Fruit fly (Drosophila melanogaster) whole organism, prepupa: ENCODE results near the gene Ser6.

ENCODE experiments used
- CG10631 ChIP-seq: fragments of 200-800 bp; sonication (Bioruptor generic); optimal IDR thresholded peaks from 2 replicates; lab custom pipeline; 2016; ENCODE audit warnings: missing biosample characterization, missing genetic modification characterization
- CG10669 ChIP-seq: fragments of 200-800 bp; sonication (Bioruptor generic); optimal IDR thresholded peaks from 3 replicates; lab custom pipeline; 2018; ENCODE audit warnings: missing biosample characterization, mild to moderate bottlenecking, missing genetic modification characterization, moderate library complexity
- CG11762 ChIP-seq: fragments of 200-800 bp; sonication (Bioruptor generic); optimal IDR thresholded peaks from 3 replicates; lab custom pipeline; 2016; ENCODE audit warnings: missing biosample characterization, missing genetic modification characterization; ENCODE audit not compliant: insufficient read depth
- CG11902 ChIP-seq: fragments of 200-800 bp; sonication (Bioruptor generic); optimal IDR thresholded peaks from 3 replicates; lab custom pipeline; 2016; ENCODE audit warnings: missing biosample characterization, missing genetic modification characterization
- CG15336 ChIP-seq: fragments of 200-800 bp; sonication (Bioruptor generic); IDR thresholded peaks from 2 replicates; pipeline ENCODE4 v1.3.6; 2022; ENCODE audit warnings: missing biosample characterization, missing genetic modification characterization
- CG1621 ChIP-seq: fragments of 200-800 bp; sonication (Bioruptor generic); optimal IDR thresholded peaks from 3 replicates; lab custom pipeline; 2018; ENCODE audit warnings: missing biosample characterization, mild to moderate bottlenecking, missing genetic modification characterization
- CG16779 ChIP-seq: fragments of 200-800 bp; sonication (Bioruptor generic); optimal IDR thresholded peaks from 3 replicates; lab custom pipeline; 2017; ENCODE audit warnings: missing biosample characterization, mild to moderate bottlenecking, missing genetic modification characterization
- CG31627 ChIP-seq: fragments of 200-800 bp; sonication (Bioruptor generic); optimal IDR thresholded peaks from 3 replicates; lab custom pipeline; 2016; ENCODE audit warnings: missing biosample characterization, missing genetic modification characterization
- CG32006 ChIP-seq: fragments of 200-800 bp; sonication (Bioruptor generic); optimal IDR thresholded peaks from 3 replicates; lab custom pipeline; 2017; ENCODE audit warnings: missing biosample characterization, mild to moderate bottlenecking, missing genetic modification characterization
- CG34406 ChIP-seq: fragments of 200-800 bp; sonication (Bioruptor generic); optimal IDR thresholded peaks from 3 replicates; lab custom pipeline; 2016; ENCODE audit warnings: missing biosample characterization, missing genetic modification characterization
- CG3919 ChIP-seq: fragments of 200-800 bp; sonication (Bioruptor generic); optimal IDR thresholded peaks from 3 replicates; lab custom pipeline; 2016; ENCODE audit warnings: missing biosample characterization, missing genetic modification characterization
- CG4318 ChIP-seq: fragments of 200-800 bp; sonication (Bioruptor generic); optimal IDR thresholded peaks from 3 replicates; lab custom pipeline; 2017; ENCODE audit warnings: missing biosample characterization, mild to moderate bottlenecking, missing genetic modification characterization
- CG6276 ChIP-seq: fragments of 200-800 bp; sonication (Bioruptor generic); optimal IDR thresholded peaks from 2 replicates; lab custom pipeline; 2017; ENCODE audit warnings: missing biosample characterization, mild to moderate bottlenecking, missing genetic modification characterization
- CG6792 ChIP-seq: fragments of 200-800 bp; sonication (Bioruptor generic); optimal IDR thresholded peaks from 3 replicates; lab custom pipeline; 2016; ENCODE audit warnings: missing biosample characterization, missing genetic modification characterization
- CG6808 ChIP-seq: fragments of 200-800 bp; sonication (Bioruptor generic); optimal IDR thresholded peaks from 3 replicates; lab custom pipeline; 2017; ENCODE audit warnings: missing biosample characterization, missing genetic modification characterization, mild to moderate bottlenecking, moderate library complexity, missing genetic modification reagents
- CG7368 ChIP-seq: fragments of 200-800 bp; sonication (Bioruptor generic); optimal IDR thresholded peaks from 3 replicates; lab custom pipeline; 2016; ENCODE audit warnings: missing biosample characterization, missing genetic modification characterization
- CG8119 ChIP-seq: fragments of 200-800 bp; sonication (Bioruptor generic); IDR thresholded peaks from 3 replicates; pipeline ENCODE4 v1.3.6; 2022; ENCODE audit warnings: missing biosample characterization, missing genetic modification characterization
- CG8319 ChIP-seq: fragments of 200-800 bp; sonication (Bioruptor generic); optimal IDR thresholded peaks from 3 replicates; lab custom pipeline; 2016; ENCODE audit warnings: missing biosample characterization, missing genetic modification characterization
- CG8632 ChIP-seq: fragments of 200-800 bp; sonication (Bioruptor generic); optimal IDR thresholded peaks from 3 replicates; lab custom pipeline; 2016; ENCODE audit warnings: missing biosample characterization, missing genetic modification characterization
- CG9139 ChIP-seq: fragments of 200-800 bp; sonication (Bioruptor generic); optimal IDR thresholded peaks from 3 replicates; lab custom pipeline; 2017; ENCODE audit warnings: missing biosample characterization, mild to moderate bottlenecking, missing genetic modification characterization
- Eip75B ChIP-seq: fragments of 200-800 bp; sonication (Bioruptor generic); optimal IDR thresholded peaks from 3 replicates; lab custom pipeline; 2016; ENCODE audit warnings: missing biosample characterization, missing genetic modification characterization
- Eip78C ChIP-seq: fragments of 200-800 bp; sonication (Bioruptor generic); peaks from one replicate; lab custom pipeline; 2016; ENCODE audit warnings: missing biosample characterization, missing genetic modification characterization
- Eip93F ChIP-seq: fragments of 200-800 bp; sonication (Bioruptor generic); optimal IDR thresholded peaks from 2 replicates; lab custom pipeline; 2016; ENCODE audit warnings: missing biosample characterization, mild to moderate bottlenecking, missing genetic modification characterization
- Ets21C ChIP-seq: fragments of 200-800 bp; sonication (Bioruptor generic); optimal IDR thresholded peaks from 3 replicates; lab custom pipeline; 2016; ENCODE audit warnings: missing biosample characterization, missing genetic modification characterization
- Ets96B ChIP-seq: fragments of 200-800 bp; optimal IDR thresholded peaks from 2 replicates; lab custom pipeline; 2019; ENCODE audit warnings: missing biosample characterization, mild to moderate bottlenecking, missing genetic modification characterization, moderate library complexity
- Hr38 ChIP-seq: sonication (Bioruptor generic); optimal IDR thresholded peaks from 2 replicates; lab custom pipeline; 2016; ENCODE audit warnings: missing biosample characterization, missing genetic modification characterization
- Hr39 ChIP-seq: fragments of 200-800 bp; sonication (Bioruptor generic); optimal IDR thresholded peaks from 2 replicates; lab custom pipeline; 2016; ENCODE audit warnings: missing biosample characterization, missing genetic modification characterization
- Hr4 ChIP-seq: fragments of 200-800 bp; sonication (Bioruptor generic); optimal IDR thresholded peaks from 3 replicates; lab custom pipeline; 2016; ENCODE audit warnings: missing biosample characterization, missing genetic modification characterization
- Met ChIP-seq: fragments of 200-800 bp; sonication (Bioruptor generic); optimal IDR thresholded peaks from 3 replicates; lab custom pipeline; 2016; ENCODE audit warnings: missing biosample characterization, missing genetic modification characterization
- OdsH ChIP-seq: fragments of 200-800 bp; sonication (Bioruptor generic); optimal IDR thresholded peaks from 3 replicates; lab custom pipeline; 2016; ENCODE audit warnings: missing biosample characterization, missing genetic modification characterization
- Smox ChIP-seq: fragments of 200-800 bp; sonication (Bioruptor generic); optimal IDR thresholded peaks from 3 replicates; lab custom pipeline; 2016; ENCODE audit warnings: missing biosample characterization, missing genetic modification characterization
- Sox14 ChIP-seq: fragments of 200-800 bp; sonication (Bioruptor generic); optimal IDR thresholded peaks from 3 replicates; lab custom pipeline; 2016; ENCODE audit warnings: missing biosample characterization, missing genetic modification characterization
- Sox15 ChIP-seq: fragments of 200-800 bp; sonication (Bioruptor generic); optimal IDR thresholded peaks from 3 replicates; lab custom pipeline; 2016; ENCODE audit warnings: missing biosample characterization, missing genetic modification characterization
- achi ChIP-seq: fragments of 200-800 bp; sonication (Bioruptor generic); optimal IDR thresholded peaks from 3 replicates; lab custom pipeline; 2016; ENCODE audit warnings: missing biosample characterization, missing genetic modification characterization
- acj6 ChIP-seq: fragments of 200-800 bp; sonication (Bioruptor generic); optimal IDR thresholded peaks from 3 replicates; lab custom pipeline; 2016; ENCODE audit warnings: missing biosample characterization, missing genetic modification characterization
- cyc ChIP-seq: fragments of 200-800 bp; sonication (Bioruptor generic); optimal IDR thresholded peaks from 3 replicates; lab custom pipeline; 2016; ENCODE audit warnings: missing biosample characterization, missing genetic modification characterization
- dac ChIP-seq: fragments of 200-800 bp; sonication (Bioruptor generic); optimal IDR thresholded peaks from 2 replicates; lab custom pipeline; 2017; ENCODE audit warnings: missing biosample characterization, mild to moderate bottlenecking, missing genetic modification characterization
- dsx ChIP-seq: fragments of 200-800 bp; optimal IDR thresholded peaks from 3 replicates; lab custom pipeline; 2019; ENCODE audit warnings: missing biosample characterization, mild to moderate bottlenecking, missing genetic modification characterization, moderate library complexity; ENCODE audit not compliant: poor library complexity, severe bottlenecking
- esn ChIP-seq: fragments of 200-800 bp; sonication (Bioruptor generic); optimal IDR thresholded peaks from 2 replicates; lab custom pipeline; 2016; ENCODE audit warnings: missing biosample characterization, mild to moderate bottlenecking, missing genetic modification characterization, moderate library complexity
- fd59A ChIP-seq: fragments of 200-800 bp; sonication (Bioruptor generic); optimal IDR thresholded peaks from 2 replicates; lab custom pipeline; 2017; ENCODE audit warnings: missing biosample characterization, mild to moderate bottlenecking, missing genetic modification characterization, missing genetic modification reagents
- fd85E ChIP-seq: fragments of 200-800 bp; sonication (Bioruptor generic); optimal IDR thresholded peaks from 3 replicates; lab custom pipeline; 2016; ENCODE audit warnings: missing biosample characterization, missing genetic modification characterization
- fkh ChIP-seq: fragments of 200-800 bp; sonication (Bioruptor generic); optimal IDR thresholded peaks from 3 replicates; lab custom pipeline; 2017; ENCODE audit warnings: missing biosample characterization, mild to moderate bottlenecking, missing genetic modification characterization, moderate library complexity
- lz ChIP-seq: fragments of 200-800 bp; sonication (Bioruptor generic); optimal IDR thresholded peaks from 3 replicates; lab custom pipeline; 2016; ENCODE audit warnings: missing biosample characterization, missing genetic modification characterization
- pdm3 ChIP-seq: fragments of 200-800 bp; sonication (Bioruptor generic); optimal IDR thresholded peaks from 3 replicates; lab custom pipeline; 2016; ENCODE audit warnings: missing biosample characterization, missing genetic modification characterization
- salr ChIP-seq, 2 experiments: fragments of 200-800 bp; sonication (Bioruptor generic); optimal IDR thresholded peaks; 3 replicates each; lab custom pipeline; 2016 to 2018; ENCODE audit warnings: missing biosample characterization in 2 of 2, missing genetic modification characterization in 2 of 2, mild to moderate bottlenecking in 1 of 2
- ss ChIP-seq, 2 experiments: fragments of 200-800 bp; sonication (Bioruptor generic); optimal IDR thresholded peaks; 2 replicates in 1 of 2; 3 replicates in 1 of 2; lab custom pipeline; 2017 to 2018; ENCODE audit warnings: mild to moderate bottlenecking in 2 of 2, missing biosample characterization in 2 of 2, missing genetic modification characterization in 2 of 2, moderate library complexity in 1 of 2
- svp ChIP-seq: fragments of 200-800 bp; sonication (Bioruptor generic); peaks from one replicate; lab custom pipeline; 2016; ENCODE audit warnings: missing biosample characterization, missing genetic modification characterization
- vri ChIP-seq: fragments of 200-800 bp; sonication (Bioruptor generic); optimal IDR thresholded peaks from 3 replicates; lab custom pipeline; 2016; ENCODE audit warnings: missing biosample characterization, mild to moderate bottlenecking, missing genetic modification characterization

Ser6 gene

dm6 chrX:20963405-20963804, at the start of gene Ser6:
TSS of gene Ser6 (minus strand) at chrX:20963505.
- TF ChIP-seq CG10631 (GFP tag; lab: Kevin White, UChicago) = no peak
- TF ChIP-seq Sox14 = no peak
- no peak for TF ChIP-seq CG9139
- TF ChIP-seq fd59A (GFP tag; lab: Kevin White, UChicago) = no peak
- TF ChIP-seq dsx (GFP tag; lab: Kevin White, UChicago) = no peak
- no peak for TF ChIP-seq CG1621 (tag; lab: Kevin White, UChicago)
- no peak for TF ChIP-seq CG34406 (GFP tag; lab: Kevin White, UChicago)
- no peak for TF ChIP-seq Hr38
- no peak for TF ChIP-seq Eip93F (GFP tag; lab: Kevin White, UChicago)
- TF ChIP-seq CG32006 = no peak
- no peak for TF ChIP-seq Hr39 (GFP tag; lab: Kevin White, UChicago)
- no peak for TF ChIP-seq CG11762 (GFP tag; lab: Kevin White, UChicago)
- TF ChIP-seq CG8632 (GFP tag; lab: Kevin White, UChicago) = no peak
- no peak for TF ChIP-seq svp
- TF ChIP-seq acj6 = no peak
- no peak for TF ChIP-seq CG6792 (GFP tag; lab: Kevin White, UChicago)

dm6 chrX:21010541-21010940, 47.2 kb upstream of the Ser6 start:
- peak; percentile 8 for TF ChIP-seq CG34406 (GFP tag; lab: Kevin White, UChicago)
- no peak for TF ChIP-seq CG6808 (GFP tag; lab: Kevin White, UChicago)
- peak; percentile 34 for TF ChIP-seq CG6276 (GFP tag; lab: Kevin White, UChicago)
- peak; percentile 18 for TF ChIP-seq OdsH (GFP tag; lab: Kevin White, UChicago)
- TF ChIP-seq Eip78C (GFP tag; lab: Kevin White, UChicago) = no peak
- no peak for TF ChIP-seq CG7368 (GFP tag; lab: Kevin White, UChicago)
- TF ChIP-seq CG1621 (tag; lab: Kevin White, UChicago) = no peak
- peak; percentile 40 for TF ChIP-seq CG10631 (GFP tag; lab: Kevin White, UChicago)
- TF ChIP-seq Ets96B (tag; lab: Kevin White, UChicago) = peak; percentile 30
- no peak for TF ChIP-seq CG6792 (GFP tag; lab: Kevin White, UChicago)
- TF ChIP-seq pdm3 (GFP tag; lab: Kevin White, UChicago) = peak; percentile 30
- TF ChIP-seq fkh (GFP tag; lab: Kevin White, UChicago) = no peak
- TF ChIP-seq CG31627 (GFP tag; lab: Kevin White, UChicago) = no peak
- no peak for TF ChIP-seq Hr39 (GFP tag; lab: Kevin White, UChicago)
- TF ChIP-seq esn (GFP tag; lab: Kevin White, UChicago) = no peak
- no peak for TF ChIP-seq CG8319 (GFP tag; lab: Kevin White, UChicago)
- TF ChIP-seq CG4318 (GFP tag; lab: Kevin White, UChicago) = peak; percentile 19
- TF ChIP-seq Smox = no peak
- peak; percentile 45 for TF ChIP-seq CG3919 (GFP tag; lab: Kevin White, UChicago)
- TF ChIP-seq CG9139 = no peak
- peak; percentile 49 for TF ChIP-seq CG10669 (GFP tag; lab: Kevin White, UChicago)
- no peak for TF ChIP-seq dsx (GFP tag; lab: Kevin White, UChicago)
- TF ChIP-seq vri (GFP tag; lab: Kevin White, UChicago) = no peak
- TF ChIP-seq acj6 = peak; percentile 9
- no peak for TF ChIP-seq Sox14
- no peak for TF ChIP-seq lz
- peak; percentile 13 for TF ChIP-seq cyc (GFP tag; lab: Kevin White, UChicago)
- peak; percentile 37 for TF ChIP-seq Hr4
- peak in 1 of 2 experiments; percentile 31 for TF ChIP-seq ss (GFP tag; optimal IDR thresholded peaks at IDR 0.05; lab: Kevin White, UChicago)
- TF ChIP-seq Met = no peak
- no peak; the same call in 1 of the 2 replicates for TF ChIP-seq CG15336 (GFP tag; lab: Robert Waterston, UW)
- TF ChIP-seq Sox15 (GFP tag; lab: Kevin White, UChicago) = no peak
- TF ChIP-seq CG8632 (GFP tag; lab: Kevin White, UChicago) = no peak
- no peak for TF ChIP-seq salr (GFP tag; optimal IDR thresholded peaks at IDR 0.05; lab: Kevin White, UChicago)
- TF ChIP-seq CG11902 (GFP tag; lab: Kevin White, UChicago) = no peak
- TF ChIP-seq svp = peak; percentile 29
- peak; percentile 38; the same call in 1 of the 3 replicates for TF ChIP-seq CG8119 (GFP tag; lab: Robert Waterston, UW)
- TF ChIP-seq dac (GFP tag; lab: Kevin White, UChicago) = no peak
- TF ChIP-seq CG32006 = peak; percentile 57
- no peak for TF ChIP-seq fd85E
- TF ChIP-seq CG16779 = no peak
- TF ChIP-seq Ets21C (GFP tag; lab: Kevin White, UChicago) = no peak
- TF ChIP-seq Eip75B (GFP tag; lab: Kevin White, UChicago) = peak; percentile 22
- TF ChIP-seq achi = peak; percentile 10
- no peak for TF ChIP-seq CG11762 (GFP tag; lab: Kevin White, UChicago)
